Fruit fly (Drosophila melanogaster) whole organism, wandering third instar larva: ENCODE results near the gene ind.

Experiments
- CG32264 ChIP-seq: fragments of 200-800 bp; sonication (Bioruptor generic); optimal IDR thresholded peaks from 2 replicates; lab custom pipeline; 2016; ENCODE audit warnings: missing biosample characterization, missing genetic modification characterization
- CrebA ChIP-seq: fragments of 200-800 bp; sonication (Bioruptor generic); optimal IDR thresholded peaks from 2 replicates; lab custom pipeline; 2016; ENCODE audit warnings: missing biosample characterization, mild to moderate bottlenecking, missing genetic modification characterization, borderline replicate concordance
- GATAd ChIP-seq: sonication (Bioruptor generic); optimal IDR thresholded peaks from 2 replicates; lab custom pipeline; 2016; ENCODE audit warnings: missing biosample characterization, missing genetic modification characterization
- Hr78 ChIP-seq: fragments of >200 bp; optimal IDR thresholded peaks from 2 replicates; lab custom pipeline; 2017; ENCODE audit warnings: missing biosample characterization, missing genetic modification characterization
- Jra ChIP-seq: sonication (Bioruptor generic); optimal IDR thresholded peaks from 2 replicates; lab custom pipeline; 2016; ENCODE audit warnings: missing biosample characterization, missing genetic modification characterization
- Rel ChIP-seq, 2 experiments: fragments of 200-800 bp; sonication (Bioruptor generic) in 1 of 2; optimal IDR thresholded peaks; 2 replicates in 1 of 2; 3 replicates in 1 of 2; lab custom pipeline; 2016 to 2019; ENCODE audit warnings: mild to moderate bottlenecking in 2 of 2, missing biosample characterization in 2 of 2, missing genetic modification characterization in 2 of 2, moderate library complexity in 1 of 2
- Sp1 ChIP-seq: fragments of 200-800 bp; sonication (Bioruptor generic); optimal IDR thresholded peaks from 3 replicates; lab custom pipeline; 2019; ENCODE audit warnings: missing biosample characterization, mild to moderate bottlenecking, missing genetic modification characterization, moderate library complexity
- br ChIP-seq: fragments of 200-800 bp; sonication (Bioruptor generic); optimal IDR thresholded peaks from 2 replicates; lab custom pipeline; 2016; ENCODE audit warnings: missing biosample characterization, missing genetic modification characterization
- lola ChIP-seq: fragments of >200 bp; optimal IDR thresholded peaks from 2 replicates; lab custom pipeline; 2017; ENCODE audit warnings: missing biosample characterization, missing genetic modification characterization
- tai ChIP-seq: sonication (Bioruptor generic); optimal IDR thresholded peaks from 2 replicates; lab custom pipeline; 2016; ENCODE audit warnings: missing biosample characterization, missing genetic modification characterization
- woc ChIP-seq: sonication (Bioruptor generic); optimal IDR thresholded peaks from 2 replicates; lab custom pipeline; 2016; ENCODE audit warnings: missing biosample characterization, mild to moderate bottlenecking, missing genetic modification characterization

ind gene

DNA sequence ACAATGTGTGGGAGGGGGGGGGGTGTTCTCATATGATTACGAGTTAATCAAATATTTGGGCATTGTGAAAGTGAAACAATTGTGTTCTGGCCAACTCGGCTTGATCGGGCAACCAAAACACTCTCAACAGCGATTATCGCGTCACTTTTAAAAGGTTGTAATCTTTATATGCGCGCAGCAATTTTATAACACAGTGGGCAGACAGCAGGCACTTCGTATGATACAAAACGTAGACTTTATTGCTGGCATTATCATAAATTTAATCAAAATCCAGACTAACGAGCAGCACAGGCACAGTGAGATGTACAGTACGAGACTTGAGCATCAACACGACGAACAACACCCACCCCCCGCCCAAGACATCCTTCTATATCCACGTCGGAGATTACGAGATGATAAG, 50.9 kb downstream of the ind start:
- no peak for TF ChIP-seq GATAd (GFP tag; lab: Kevin White, UChicago)
- TF ChIP-seq Jra (GFP tag; lab: Kevin White, UChicago): no peak
- TF ChIP-seq tai (GFP tag; lab: Kevin White, UChicago): no peak
- no peak for TF ChIP-seq woc (GFP tag; lab: Kevin White, UChicago)
- TF ChIP-seq Sp1 (GFP tag; lab: Kevin White, UChicago): peak; percentile 22
- no peak for TF ChIP-seq Hr78 (GFP tag; lab: Kevin White, UChicago)
- peak; percentile 3 for TF ChIP-seq br (GFP tag; lab: Kevin White, UChicago)
- no peak for TF ChIP-seq lola (GFP tag; lab: Kevin White, UChicago)
- TF ChIP-seq Rel (GFP tag; optimal IDR thresholded peaks at IDR 0.05; lab: Kevin White, UChicago): no peak
- peak; percentile 8 for TF ChIP-seq Rel (tag; optimal IDR thresholded peaks at IDR 0.05; lab: Kevin White, UChicago)
- TF ChIP-seq CrebA: no peak
- TF ChIP-seq CG32264 (GFP tag; lab: Kevin White, UChicago): no peak
- TF ChIP-seq, all 38 proteins: peak for 3
